Worm (Caenorhabditis elegans) whole organism, late embryonic: ENCODE results near the gene nmur-1.

Experiments used
- T23F11.4 ChIP-seq: fragments of 200-800 bp; sonication (Bioruptor generic); optimal IDR thresholded peaks from 2 replicates; lab custom pipeline; 2018; ENCODE audit warnings: mild to moderate bottlenecking, missing genetic modification characterization, missing compliant biosample characterization
- ceh-22 ChIP-seq: sonication (generic microtip); optimal IDR thresholded peaks from 2 replicates; lab custom pipeline; 2017; ENCODE audit warnings: missing biosample characterization, missing genetic modification characterization
- ceh-30 ChIP-seq: fragments of 150-350 bp; optimal IDR thresholded peaks from 2 replicates; lab custom pipeline; 2014; ENCODE audit warnings: missing biosample characterization, missing genetic modification characterization
- ceh-48 ChIP-seq: sonication (generic microtip); optimal IDR thresholded peaks from 2 replicates; lab custom pipeline; 2016; ENCODE audit warnings: missing genetic modification characterization, inconsistent platforms, missing compliant biosample characterization
- fkh-10 ChIP-seq: fragments of 150-350 bp; optimal IDR thresholded peaks from 2 replicates; lab custom pipeline; 2014; ENCODE audit warnings: missing biosample characterization, missing genetic modification reagents, missing genetic modification characterization
- lin-11 ChIP-seq: fragments of 200-800 bp; sonication (Bioruptor generic); optimal IDR thresholded peaks from 2 replicates; lab custom pipeline; 2018; ENCODE audit warnings: mild to moderate bottlenecking, missing genetic modification characterization, missing compliant biosample characterization
- nhr-232 ChIP-seq: sonication (generic microtip); optimal IDR thresholded peaks from 2 replicates; lab custom pipeline; 2016; ENCODE audit warnings: missing genetic modification characterization, missing compliant biosample characterization
- pax-1 ChIP-seq: fragments of 150-350 bp; optimal IDR thresholded peaks from 2 replicates; lab custom pipeline; 2014; ENCODE audit warnings: missing biosample characterization, missing genetic modification characterization
- pha-4 ChIP-seq: fragments of 150-350 bp; optimal IDR thresholded peaks from 2 replicates; lab custom pipeline; 2018; ENCODE audit warnings: missing biosample characterization, missing genetic modification reagents, missing genetic modification characterization
- pqm-1 ChIP-seq: sonication (generic microtip); optimal IDR thresholded peaks from 2 replicates; lab custom pipeline; 2016; ENCODE audit warnings: missing genetic modification characterization, missing compliant biosample characterization

DNA sequence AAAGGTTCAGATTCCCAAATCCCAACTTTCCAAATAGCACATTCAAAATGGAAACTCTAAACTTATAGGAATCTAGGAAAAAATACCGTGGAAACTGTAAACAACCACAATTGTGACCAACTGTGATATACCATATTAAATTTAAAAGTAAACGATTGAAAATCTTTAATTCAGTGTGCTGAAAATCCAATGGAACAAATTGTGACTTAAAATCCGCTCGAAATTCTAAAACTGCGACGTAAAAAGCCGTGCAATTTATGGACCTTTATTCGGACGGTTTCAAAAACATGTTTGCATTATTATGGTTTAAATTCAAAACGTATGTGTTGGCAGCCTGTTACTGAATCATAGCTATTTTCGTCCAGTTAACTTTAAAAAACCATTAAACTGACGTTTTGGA lies 43.0 kb downstream of the nmur-1 start:
- TF ChIP-seq lin-11 (no peak), ceh-30 (tag; lab: Kevin White, UChicago) (no peak), fkh-10 (GFP tag; lab: Kevin White, UChicago) (no peak), pha-4 (no peak), nhr-232 (tag; lab: Kevin White, UChicago) (no peak), ceh-22 (tag; lab: Kevin White, UChicago) (no peak), ceh-48 (tag; lab: Kevin White, UChicago) (no peak), T23F11.4 (GFP tag; lab: Kevin White, UChicago) (no peak), pqm-1 (tag; lab: Kevin White, UChicago) (no peak), pax-1 (tag; lab: Kevin White, UChicago) (no peak)
